Worm (Caenorhabditis elegans) whole organism, L2 larva: Measurements from ENCODE around the gene T16G12.9.

ENCODE experiments used
- R02D3.7 ChIP-seq: fragments of 150-350 bp; optimal IDR thresholded peaks from 2 replicates; lab custom pipeline; 2014; ENCODE audit warnings: missing biosample characterization, missing genetic modification characterization
- fos-1 ChIP-seq: fragments of 150-350 bp; optimal IDR thresholded peaks from 2 replicates; lab custom pipeline; 2014; ENCODE audit warnings: missing biosample characterization, missing genetic modification characterization
- lin-39 ChIP-seq: fragments of 150-350 bp; optimal IDR thresholded peaks from 2 replicates; lab custom pipeline; 2014; ENCODE audit warnings: missing biosample characterization, missing genetic modification reagents, missing genetic modification characterization
- skn-1 ChIP-seq: sonication (generic microtip); optimal IDR thresholded peaks from 2 replicates; lab custom pipeline; 2017; ENCODE audit warnings: missing biosample characterization, missing genetic modification characterization
- snpc-4 ChIP-seq: fragments of 150-350 bp; optimal IDR thresholded peaks from 2 replicates; lab custom pipeline; 2014; ENCODE audit warnings: missing biosample characterization, missing genetic modification characterization
- unc-62 ChIP-seq: fragments of 150-350 bp; optimal IDR thresholded peaks from 2 replicates; lab custom pipeline; 2014; ENCODE audit warnings: missing biosample characterization, missing genetic modification reagents, missing genetic modification characterization
- zag-1 ChIP-seq: fragments of 150-350 bp; optimal IDR thresholded peaks from 2 replicates; lab custom pipeline; 2014; ENCODE audit warnings: missing biosample characterization, missing genetic modification characterization

DNA sequence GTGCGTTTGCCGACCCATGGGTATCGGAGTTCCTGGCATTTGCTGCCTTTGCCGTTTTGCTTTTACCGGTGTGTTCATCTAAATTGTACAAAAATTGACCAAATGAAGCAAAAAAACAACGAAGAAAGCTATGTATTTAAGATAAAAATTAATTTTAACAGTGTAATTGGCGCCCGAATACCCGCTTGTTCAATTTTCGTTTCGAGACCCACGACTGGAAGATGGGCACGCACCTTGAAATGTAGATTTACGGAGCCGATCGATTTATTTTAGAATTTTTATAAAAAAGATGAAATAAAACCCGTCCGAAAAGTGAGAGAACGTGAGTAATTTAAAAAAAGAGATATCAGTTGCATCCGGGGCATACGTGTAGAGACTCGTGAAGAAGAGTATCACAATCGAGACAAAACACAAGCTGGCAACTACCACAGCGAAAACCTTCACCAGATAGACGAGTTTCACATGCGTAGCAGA lies 10.5 kb upstream of the T16G12.9 start, which contains the start of gene hal-2:
- TF ChIP-seq unc-62 (GFP tag; lab: Kevin White, UChicago) (no peak), R02D3.7 (no peak), zag-1 (no peak), fos-1 (no peak), lin-39 (no peak), skn-1 (tag; lab: Kevin White, UChicago) (no peak), snpc-4 (tag; lab: Kevin White, UChicago) (no peak)
